Worm (Caenorhabditis elegans): ENCODE measurements around the gene comt-4.

Gene comt-4

ce11 chrV:2081269-2081668 lies 31.3 kb upstream of the comt-4 start (continued):
- no peak for TF ChIP-seq rec-8 (tag; optimal IDR thresholded peaks at IDR 0.05)
- no peak for TF ChIP-seq athp-1 (tag; optimal IDR thresholded peaks at IDR 0.05)
- no peak for TF ChIP-seq fkh-3 (tag; optimal IDR thresholded peaks at IDR 0.05)
- no peak for TF ChIP-seq mcd-1 (GFP tag; IDR thresholded peaks at IDR 0.05)
- TF ChIP-seq pbrm-1 (GFP tag; IDR thresholded peaks at IDR 0.05), result no peak

DNA sequence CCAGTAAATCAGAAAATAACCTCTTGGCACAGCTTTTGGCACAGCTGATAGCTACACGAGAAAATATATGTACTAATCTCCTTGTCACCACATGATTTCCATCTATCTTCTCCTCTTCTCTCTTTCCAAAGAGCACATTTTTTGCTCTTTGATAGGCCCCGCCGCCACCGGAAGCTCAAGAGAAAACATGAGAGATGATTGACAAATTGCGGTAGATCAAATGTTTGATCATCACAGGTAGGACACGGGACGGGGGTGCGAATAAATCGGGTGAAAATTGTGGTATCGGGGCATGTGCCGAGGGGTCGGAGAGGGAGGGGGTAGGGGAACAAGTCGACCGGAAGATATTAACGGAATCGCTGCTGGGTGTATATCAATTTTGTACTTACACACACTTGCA lies 26.1 kb upstream of the comt-4 start:
- peak; percentile 44; the same call in 1 of the 2 replicates for TF ChIP-seq zfh-2 (GFP tag; conservative IDR thresholded peaks at IDR 0.05)
- TF ChIP-seq F33H1.4 (GFP tag; IDR thresholded peaks at IDR 0.05), result no peak
- TF ChIP-seq somi-1 (GFP tag; optimal IDR thresholded peaks at IDR 0.05), result peak; percentile 36
- TF ChIP-seq mel-28 (tag; optimal IDR thresholded peaks at IDR 0.05; ENCODE audit: borderline replicate concordance), result no peak

DNA sequence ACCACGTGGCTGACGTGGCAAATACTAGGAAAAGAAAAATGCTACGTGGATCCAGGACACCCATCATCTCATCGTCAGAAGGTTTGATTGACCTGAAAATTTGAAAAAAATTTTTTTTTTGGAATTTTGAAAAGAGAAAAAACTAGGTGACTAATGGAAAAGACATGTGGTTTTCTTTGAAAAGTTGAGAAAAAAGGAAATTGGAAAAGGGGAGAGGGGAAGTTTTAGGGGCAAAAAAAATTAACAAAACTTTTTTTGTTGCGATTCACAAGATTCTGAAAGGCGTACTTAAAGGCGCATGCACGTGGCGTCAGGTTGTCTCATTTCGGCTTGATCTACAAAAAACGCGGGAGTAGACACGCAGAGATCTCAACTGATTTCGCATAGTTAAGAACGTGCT lies 22.8 kb upstream of the comt-4 start, which contains the start of gene Y40B10A.9:
Gene Y40B10A.9, minus strand, starts transcription at position 101 of the 400 bp plus-strand sequence.
- TF ChIP-seq tlf-1 (GFP tag; optimal IDR thresholded peaks at IDR 0.05) (no peak), F10E7.11 (tag; optimal IDR thresholded peaks at IDR 0.05) (no peak), tbx-9 (tag; optimal IDR thresholded peaks at IDR 0.05; ENCODE audit: borderline replicate concordance) (no peak), B0336.3 (GFP tag; IDR thresholded peaks at IDR 0.05) (no peak), bed-1 (GFP tag; IDR thresholded peaks at IDR 0.05) (no peak), D2030.7 (GFP tag; IDR thresholded peaks at IDR 0.05) (no peak), gei-17 (GFP tag; optimal IDR thresholded peaks at IDR 0.05) (no peak), atf-7 (tag; optimal IDR thresholded peaks at IDR 0.05) (no peak)

DNA sequence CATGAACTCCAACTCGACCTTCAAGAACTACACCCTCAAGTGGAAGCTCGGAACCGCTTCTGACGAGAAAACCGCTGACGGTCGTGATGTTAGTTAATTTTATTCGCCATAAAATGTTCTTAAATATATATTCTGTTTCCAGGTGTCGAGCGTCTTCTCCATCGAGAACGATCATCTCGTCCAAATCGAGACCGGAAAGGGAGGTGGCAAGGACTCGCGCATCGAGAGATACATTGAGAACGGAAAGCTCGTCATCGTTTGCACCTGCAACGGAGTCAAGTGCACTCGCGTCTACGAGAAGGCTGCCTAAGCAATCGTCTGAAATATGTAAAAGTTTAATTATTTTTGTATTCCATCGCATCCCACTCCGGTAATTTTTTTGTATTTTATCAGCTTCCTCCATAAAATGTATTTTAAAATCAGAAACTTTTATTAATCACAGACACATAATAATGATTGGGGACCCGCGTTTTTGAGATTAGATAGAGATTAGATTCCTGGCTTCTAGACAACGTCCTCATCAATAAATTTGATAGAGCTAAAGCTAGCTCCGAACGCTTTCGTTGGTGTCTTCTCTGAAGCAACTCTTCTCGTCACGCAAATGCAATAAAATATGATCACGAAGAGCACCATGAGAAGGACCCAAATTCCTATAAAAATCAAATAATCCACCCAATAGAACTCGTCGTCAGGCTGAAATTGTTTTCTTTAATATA lies 18.9 kb upstream of the comt-4 start:
- peak; percentile 7; the same call in 1 of the 2 replicates for TF ChIP-seq lin-26 (GFP tag; IDR thresholded peaks at IDR 0.05)
- TF ChIP-seq ccch-3 (GFP tag; optimal IDR thresholded peaks at IDR 0.05), result no peak
- no peak for TF ChIP-seq snpc-4 (GFP tag; optimal IDR thresholded peaks at IDR 0.05)
- TF ChIP-seq snpc-4 (tag; optimal IDR thresholded peaks at IDR 0.05), result no peak
- no peak for TF ChIP-seq Y67H2A.10 (GFP tag; conservative IDR thresholded peaks at IDR 0.05)
- no peak for TF ChIP-seq ceh-58 (GFP tag; IDR thresholded peaks at IDR 0.05)
- no peak; the same call in 1 of the 2 replicates for TF ChIP-seq hsf-1 (GFP tag; IDR thresholded peaks at IDR 0.05)
- no peak for TF ChIP-seq sdz-38 (tag; optimal IDR thresholded peaks at IDR 0.05)
- no peak for TF ChIP-seq somi-1 (GFP tag; optimal IDR thresholded peaks at IDR 0.05)
- no peak for TF ChIP-seq F57C9.4 (tag; optimal IDR thresholded peaks at IDR 0.05)
- no peak for TF ChIP-seq B0019.2 (GFP tag; conservative IDR thresholded peaks at IDR 0.05)
- TF ChIP-seq tbp1 (GFP tag; optimal IDR thresholded peaks at IDR 0.05), result peak; percentile 8
- peak; percentile 52; the same call in 1 of the 2 replicates for TF ChIP-seq madf-3 (GFP tag; IDR thresholded peaks at IDR 0.05)
- TF ChIP-seq snpc-1.3 (tag; optimal IDR thresholded peaks at IDR 0.05; ENCODE audit: insufficient read depth), result peak; percentile 28
- TF ChIP-seq attf-6 (GFP tag; IDR thresholded peaks at IDR 0.05), result 0 out of 2 replicates have a peak, but pooled peaks have one; percentile 40
- no peak for TF ChIP-seq Y53G8AR.9 (GFP tag; conservative IDR thresholded peaks at IDR 0.05)
- no peak for TF ChIP-seq fkh-3 (tag; optimal IDR thresholded peaks at IDR 0.05)
- no peak for TF ChIP-seq K12H6.12 (tag; optimal IDR thresholded peaks at IDR 0.05)
- no peak for TF ChIP-seq T07F8.4 (tag; optimal IDR thresholded peaks at IDR 0.05)
- TF ChIP-seq cebp-1 (GFP tag; IDR thresholded peaks at IDR 0.05), result no peak
- TF ChIP-seq cebp-1 (tag; optimal IDR thresholded peaks at IDR 0.05), result no peak
- no peak for TF ChIP-seq T26A5.8 (tag; optimal IDR thresholded peaks at IDR 0.05)
- TF ChIP-seq madf-6 (GFP tag; IDR thresholded peaks at IDR 0.05), result peak; percentile 50
- no peak for TF ChIP-seq egl-18 (GFP tag; IDR thresholded peaks at IDR 0.05)
- TF ChIP-seq F55B11.4 (tag; optimal IDR thresholded peaks at IDR 0.05; ENCODE audit: borderline replicate concordance, insufficient read depth), result no peak
- no peak for TF ChIP-seq sptf-2 (GFP tag; optimal IDR thresholded peaks at IDR 0.05)
- TF ChIP-seq nfya-1 (tag; optimal IDR thresholded peaks at IDR 0.05; ENCODE audit: borderline replicate concordance, insufficient read depth), result no peak
- TF ChIP-seq F57A8.1 (GFP tag; optimal IDR thresholded peaks at IDR 0.05), result no peak
